Worm (Caenorhabditis elegans) whole organism, young adult: ENCODE results near the gene ddn-3.

Source experiments
- ceh-27 ChIP-seq: fragments of 200-800 bp; sonication (Bioruptor generic); optimal IDR thresholded peaks from 2 replicates; lab custom pipeline; 2018; ENCODE audit warnings: mild to moderate bottlenecking, missing genetic modification characterization, moderate library complexity, missing compliant biosample characterization
- sptf-2 ChIP-seq: fragments of 200-800 bp; sonication (Bioruptor generic); optimal IDR thresholded peaks from 2 replicates; lab custom pipeline; 2018; ENCODE audit warnings: mild to moderate bottlenecking, missing genetic modification characterization, missing compliant biosample characterization
- ztf-3 ChIP-seq: fragments of 200-800 bp; sonication (Bioruptor generic); optimal IDR thresholded peaks from 2 replicates; lab custom pipeline; 2018; ENCODE audit warnings: mild to moderate bottlenecking, missing genetic modification characterization, missing compliant biosample characterization

- TF ChIP-seq ceh-27 = no peak
- no peak for TF ChIP-seq ztf-3 (GFP tag; lab: Kevin White, UChicago)
- TF ChIP-seq sptf-2 = no peak
Observed at ce11 chrV:14282222-14282709, 28.7 kb downstream of the ddn-3 start, which contains the start of the genes srt-74 and F40G12.9.
